Fruit fly (Drosophila melanogaster) whole organism, embryonic: Measurements from ENCODE around the gene CG31287.

Source experiments
- Atf3 ChIP-seq: fragments of 200-800 bp; sonication (Bioruptor generic); optimal IDR thresholded peaks from 3 replicates; lab custom pipeline; 2016; ENCODE audit warnings: missing biosample characterization, missing genetic modification characterization
- Awh ChIP-seq: fragments of 200-800 bp; sonication (Bioruptor generic); IDR thresholded peaks from 2 replicates; pipeline ENCODE4, ENCODE4 v1.3.6; 2022; ENCODE audit warnings: missing biosample characterization, missing genetic modification characterization
- Bgb ChIP-seq: fragments of 200-800 bp; sonication (Bioruptor generic); IDR thresholded peaks from 2 replicates; pipeline ENCODE4 v1.3.6; 2022; ENCODE audit warnings: missing biosample characterization, missing genetic modification characterization; ENCODE audit not compliant: partially characterized antibody
- CG10209 ChIP-seq: fragments of 200-800 bp; sonication (Bioruptor generic); optimal IDR thresholded peaks from 3 replicates; lab custom pipeline; 2017; ENCODE audit warnings: missing biosample characterization, mild to moderate bottlenecking, missing genetic modification characterization, missing genetic modification reagents
- CG10267 ChIP-seq: fragments of 200-800 bp; sonication (Bioruptor generic); optimal IDR thresholded peaks from 2 replicates; lab custom pipeline; 2018; ENCODE audit warnings: missing biosample characterization, mild to moderate bottlenecking, missing genetic modification characterization, moderate library complexity
- CG10462 ChIP-seq: fragments of 200-800 bp; sonication (Bioruptor generic); optimal IDR thresholded peaks from 2 replicates; lab custom pipeline; 2016; ENCODE audit warnings: missing biosample characterization, missing genetic modification characterization
- CG13624 ChIP-seq: fragments of 200-800 bp; sonication (Bioruptor generic); optimal IDR thresholded peaks from 2 replicates; lab custom pipeline; 2016; ENCODE audit warnings: missing biosample characterization, missing genetic modification characterization
- CG14441 ChIP-seq: fragments of 200-800 bp; sonication (Bioruptor generic); IDR thresholded peaks from 2 replicates; pipeline ENCODE4 v1.3.6; 2022; ENCODE audit warnings: missing biosample characterization, missing genetic modification characterization
- CG14667 ChIP-seq: fragments of 200-800 bp; sonication (Bioruptor generic); IDR thresholded peaks from 2 replicates; pipeline ENCODE4 v1.3.6; 2022; ENCODE audit warnings: missing biosample characterization, missing genetic modification characterization
- CG14710 ChIP-seq: fragments of 200-800 bp; sonication (Bioruptor generic); optimal IDR thresholded peaks from 3 replicates; lab custom pipeline; 2019; ENCODE audit warnings: missing biosample characterization, mild to moderate bottlenecking, missing genetic modification characterization, moderate library complexity
- CG16815 ChIP-seq: fragments of 200-800 bp; sonication (Bioruptor generic); optimal IDR thresholded peaks from 3 replicates; lab custom pipeline; 2017; ENCODE audit warnings: missing biosample characterization, mild to moderate bottlenecking, missing genetic modification characterization
- CG18011 ChIP-seq: fragments of 200-800 bp; sonication (Bioruptor generic); optimal IDR thresholded peaks from 2 replicates; lab custom pipeline; 2017; ENCODE audit warnings: missing biosample characterization, missing genetic modification characterization, mild to moderate bottlenecking, moderate library complexity, missing genotype
- CG18764 ChIP-seq: fragments of 200-800 bp; sonication (Bioruptor generic); optimal IDR thresholded peaks from 3 replicates; lab custom pipeline; 2016; ENCODE audit warnings: missing biosample characterization, missing genetic modification characterization
- CG31365 ChIP-seq: fragments of 200-800 bp; sonication (Bioruptor generic); optimal IDR thresholded peaks from 2 replicates; lab custom pipeline; 2018; ENCODE audit warnings: missing biosample characterization, mild to moderate bottlenecking, missing genetic modification characterization
- CG31388 ChIP-seq: fragments of 200-800 bp; sonication (Bioruptor generic); optimal IDR thresholded peaks from 2 replicates; lab custom pipeline; 2016; ENCODE audit warnings: missing biosample characterization, missing genetic modification characterization
- CG6175 ChIP-seq: fragments of 200-800 bp; sonication (Bioruptor generic); IDR thresholded peaks from 3 replicates; pipeline ENCODE4 v1.3.6; 2022; ENCODE audit warnings: missing biosample characterization, missing genetic modification characterization
- CG8478 ChIP-seq: fragments of >200 bp; optimal IDR thresholded peaks from 2 replicates; lab custom pipeline; 2018
- Camta ChIP-seq: fragments of 200-800 bp; sonication (Bioruptor generic); optimal IDR thresholded peaks from 2 replicates; lab custom pipeline; 2016; ENCODE audit warnings: missing biosample characterization, missing genetic modification characterization
- CoRest ChIP-seq: fragments of 200-800 bp; sonication (Bioruptor generic); optimal IDR thresholded peaks from 3 replicates; lab custom pipeline; 2018; ENCODE audit warnings: missing biosample characterization, mild to moderate bottlenecking, missing genetic modification characterization, moderate library complexity
- D19A ChIP-seq: fragments of 200-800 bp; optimal IDR thresholded peaks from 3 replicates; lab custom pipeline; 2019; ENCODE audit warnings: missing biosample characterization, mild to moderate bottlenecking, missing genetic modification characterization, moderate library complexity
- Dek ChIP-seq: fragments of 200-800 bp; sonication (Bioruptor generic); optimal IDR thresholded peaks from 3 replicates; lab custom pipeline; 2019; ENCODE audit warnings: missing biosample characterization, mild to moderate bottlenecking, missing genetic modification characterization, moderate library complexity
- ERR ChIP-seq: fragments of 200-800 bp; sonication (Bioruptor generic); optimal IDR thresholded peaks from 2 replicates; lab custom pipeline; 2016; ENCODE audit warnings: missing biosample characterization, missing genetic modification characterization
- H15 ChIP-seq: fragments of 200-800 bp; sonication (Bioruptor generic); IDR thresholded peaks from 3 replicates; pipeline ENCODE4 v1.3.6; 2022; ENCODE audit warnings: missing biosample characterization, missing genetic modification characterization
- H2.0 ChIP-seq: fragments of 200-800 bp; sonication (Bioruptor generic); IDR thresholded peaks from 2 replicates; pipeline ENCODE4 v1.3.6; 2022; ENCODE audit warnings: missing biosample characterization, missing genetic modification characterization
- Hey ChIP-seq: fragments of 200-800 bp; sonication (Bioruptor generic); optimal IDR thresholded peaks from 3 replicates; lab custom pipeline; 2018; ENCODE audit warnings: missing biosample characterization, mild to moderate bottlenecking, missing genetic modification characterization
- Hr3 ChIP-seq: fragments of 200-800 bp; sonication (Bioruptor generic); optimal IDR thresholded peaks from 3 replicates; lab custom pipeline; 2016; ENCODE audit warnings: missing biosample characterization, missing genetic modification characterization
- Hr51 ChIP-seq, 2 experiments: fragments of 200-800 bp; sonication (Bioruptor generic); optimal IDR thresholded peaks; 2 replicates in 1 of 2; 3 replicates in 1 of 2; lab custom pipeline; 2016 to 2018; ENCODE audit warnings: missing biosample characterization in 2 of 2, missing genetic modification characterization in 2 of 2, mild to moderate bottlenecking in 1 of 2, moderate library complexity in 1 of 2
- Jarid2 ChIP-seq: fragments of 200-800 bp; sonication (Bioruptor generic); optimal IDR thresholded peaks from 3 replicates; lab custom pipeline; 2017; ENCODE audit warnings: mild to moderate bottlenecking, missing biosample characterization, missing genetic modification reagents, missing genetic modification characterization
- Mrtf ChIP-seq: fragments of 200-800 bp; sonication (Bioruptor generic); IDR thresholded peaks from 3 replicates; pipeline ENCODE4 v1.3.6; 2022; ENCODE audit warnings: missing biosample characterization, missing genetic modification characterization
- NK7.1 ChIP-seq: fragments of 200-800 bp; sonication (Bioruptor generic); optimal IDR thresholded peaks from 3 replicates; lab custom pipeline; 2016; ENCODE audit warnings: missing biosample characterization, missing genetic modification characterization
- ash1 ChIP-seq: fragments of 200-800 bp; sonication (Bioruptor generic); optimal IDR thresholded peaks from 2 replicates; lab custom pipeline; 2018; ENCODE audit warnings: missing biosample characterization, mild to moderate bottlenecking, missing genetic modification characterization
- cato ChIP-seq: fragments of 200-800 bp; sonication (Bioruptor generic); optimal IDR thresholded peaks from 2 replicates; lab custom pipeline; 2016; ENCODE audit warnings: missing biosample characterization, missing genetic modification characterization, borderline replicate concordance
- croc ChIP-seq: fragments of 200-800 bp; sonication (Bioruptor generic); conservative IDR thresholded peaks from 3 replicates; pipeline ENCODE4 v1.3.6; 2022; ENCODE audit warnings: missing biosample characterization, missing genetic modification characterization
- dimm ChIP-seq: fragments of 200-800 bp; sonication (Bioruptor generic); IDR thresholded peaks from 2 replicates; pipeline ENCODE4 v1.3.6; 2022; ENCODE audit warnings: missing biosample characterization, missing genetic modification characterization
- en ChIP-seq: fragments of 200-800 bp; sonication (Bioruptor generic); optimal IDR thresholded peaks from 2 replicates; lab custom pipeline; 2016; ENCODE audit warnings: missing biosample characterization, missing genetic modification characterization
- exex ChIP-seq: fragments of 200-800 bp; sonication (Bioruptor generic); optimal IDR thresholded peaks from 4 replicates; lab custom pipeline; 2018; ENCODE audit warnings: missing biosample characterization, mild to moderate bottlenecking, missing genetic modification characterization, moderate library complexity
- h ChIP-seq: fragments of >200 bp; optimal IDR thresholded peaks from 2 replicates; lab custom pipeline; 2017
- kay ChIP-seq: fragments of 200-800 bp; sonication (Bioruptor generic); optimal IDR thresholded peaks from 2 replicates; lab custom pipeline; 2016; ENCODE audit warnings: missing biosample characterization, missing genetic modification characterization
- ken ChIP-seq: fragments of 200-800 bp; sonication (Bioruptor generic); IDR thresholded peaks from 3 replicates; pipeline ENCODE4 v1.3.6; 2022; ENCODE audit warnings: missing biosample characterization, missing genetic modification characterization
- lab ChIP-seq: fragments of 200-800 bp; sonication (Bioruptor generic); optimal IDR thresholded peaks from 3 replicates; lab custom pipeline; 2017; ENCODE audit warnings: missing biosample characterization, missing genetic modification characterization, mild to moderate bottlenecking, moderate library complexity, missing genetic modification reagents
- lmd ChIP-seq: fragments of 200-800 bp; sonication (Bioruptor generic); IDR thresholded peaks from 2 replicates; pipeline ENCODE4 v1.3.6; 2022; ENCODE audit warnings: missing biosample characterization, missing genetic modification characterization
- nom ChIP-seq: fragments of 200-800 bp; sonication (Bioruptor generic); optimal IDR thresholded peaks from 2 replicates; lab custom pipeline; 2017; ENCODE audit warnings: missing biosample characterization, missing genetic modification characterization, mild to moderate bottlenecking, moderate library complexity, missing genetic modification reagents
- oc ChIP-seq: fragments of 200-800 bp; sonication (Bioruptor generic); optimal IDR thresholded peaks from 2 replicates; lab custom pipeline; 2018; ENCODE audit warnings: missing biosample characterization, mild to moderate bottlenecking, missing genetic modification characterization, moderate library complexity
- p53 ChIP-seq: fragments of 200-800 bp; sonication (Bioruptor generic); optimal IDR thresholded peaks from 2 replicates; lab custom pipeline; 2016; ENCODE audit warnings: missing biosample characterization, missing genetic modification characterization
- sim ChIP-seq: fragments of 200-800 bp; sonication (Bioruptor generic); IDR thresholded peaks from 2 replicates; pipeline ENCODE4 v1.3.6; 2022; ENCODE audit warnings: missing biosample characterization, missing genetic modification characterization
- slp2 ChIP-seq: fragments of 200-800 bp; sonication (Bioruptor generic); optimal IDR thresholded peaks from 2 replicates; lab custom pipeline; 2016; ENCODE audit warnings: missing biosample characterization, missing genetic modification characterization
- sna ChIP-seq: fragments of 200-800 bp; sonication (Bioruptor generic); IDR thresholded peaks from 2 replicates; pipeline ENCODE4 v1.3.6; 2022; ENCODE audit warnings: missing biosample characterization, missing genetic modification characterization; ENCODE audit not compliant: partially characterized antibody
- so ChIP-seq: fragments of 200-800 bp; sonication (Bioruptor generic); IDR thresholded peaks from 3 replicates; pipeline ENCODE4 v1.3.6; 2022; ENCODE audit warnings: missing biosample characterization, missing genetic modification characterization
- toy ChIP-seq: fragments of 200-800 bp; sonication (Bioruptor generic); IDR thresholded peaks from 2 replicates; pipeline ENCODE4 v1.3.6; 2022; ENCODE audit warnings: missing biosample characterization, missing genetic modification characterization
- zfh2 ChIP-seq: fragments of 200-800 bp; sonication (Bioruptor generic); optimal IDR thresholded peaks from 2 replicates; lab custom pipeline; 2016; ENCODE audit warnings: missing biosample characterization, missing genetic modification characterization

Gene CG31287

dm6 chr3R:16209714-16210553 lies 6.8 kb downstream of the CG31287 start (continued):
- TF ChIP-seq Jarid2 (GFP tag; lab: Kevin White, UChicago) = no peak
- TF ChIP-seq exex (tag; lab: Kevin White, UChicago) = no peak
- no peak for TF ChIP-seq Awh
- no peak for TF ChIP-seq ERR (GFP tag; lab: Kevin White, UChicago)
- no peak for TF ChIP-seq CG14667
- no peak for TF ChIP-seq CG14441 (GFP tag; lab: Robert Waterston, UW)
- TF ChIP-seq p53 = no peak
- no peak for TF ChIP-seq CG31388 (GFP tag; lab: Kevin White, UChicago)
- TF ChIP-seq CG13624 (GFP tag; lab: Kevin White, UChicago) = no peak
- TF ChIP-seq ken = 0 out of 3 replicates have a peak, but pooled peaks have one; percentile 13
- no peak for TF ChIP-seq D19A (tag; lab: Kevin White, UChicago)
- TF ChIP-seq CG18011 (GFP tag; lab: Kevin White, UChicago) = no peak
- TF ChIP-seq Dek (tag; lab: Kevin White, UChicago) = no peak
- no peak for TF ChIP-seq h (lab: Kevin White, UChicago)
- no peak for TF ChIP-seq slp2 (GFP tag; lab: Kevin White, UChicago)
- peak; percentile 45; the same call in 1 of the 3 replicates for TF ChIP-seq H15
- no peak for TF ChIP-seq Camta
- no peak for TF ChIP-seq croc (GFP tag; lab: Robert Waterston, UW)
- peak; percentile 9 for TF ChIP-seq CG16815 (GFP tag; lab: Kevin White, UChicago)
- TF ChIP-seq Mrtf (GFP tag; lab: Robert Waterston, UW) = no peak
- peak; percentile 6 for TF ChIP-seq CG10267
- TF ChIP-seq lab (GFP tag; lab: Kevin White, UChicago) = peak; percentile 54
- no peak for TF ChIP-seq CG8478 (lab: Kevin White, UChicago)
- TF ChIP-seq CoRest = peak; percentile 67
- no peak for TF ChIP-seq CG14710 (tag; lab: Kevin White, UChicago)
- no peak for TF ChIP-seq zfh2 (GFP tag; lab: Kevin White, UChicago)
- no peak for TF ChIP-seq dimm (GFP tag; lab: Robert Waterston, UW)
- no peak for TF ChIP-seq Atf3 (GFP tag; lab: Kevin White, UChicago)
- TF ChIP-seq oc (tag; lab: Kevin White, UChicago) = no peak
- no peak for TF ChIP-seq sim
- no peak for TF ChIP-seq sna (GFP tag; lab: Robert Waterston, UW)
- peak; percentile 41; the same call in 1 of the 3 replicates for TF ChIP-seq so (GFP tag; lab: Robert Waterston, UW)
- TF ChIP-seq toy (GFP tag; lab: Robert Waterston, UW) = 0 out of 2 replicates have a peak, but pooled peaks have one; percentile 6
- TF ChIP-seq CG31365 (tag; lab: Kevin White, UChicago) = no peak
- TF ChIP-seq Hr51 (GFP tag; optimal IDR thresholded peaks at IDR 0.05; lab: Kevin White, UChicago) = peak in 1 of 2 experiments; percentile 65
- TF ChIP-seq kay (GFP tag; lab: Kevin White, UChicago) = no peak
- no peak for TF ChIP-seq lmd (GFP tag; lab: Robert Waterston, UW)
- peak; percentile 21 for TF ChIP-seq Hr3 (GFP tag; lab: Kevin White, UChicago)
- no peak for TF ChIP-seq H2.0
- TF ChIP-seq NK7.1 = no peak
- no peak for TF ChIP-seq cato (GFP tag; lab: Kevin White, UChicago)
- no peak for TF ChIP-seq ash1 (GFP tag; lab: Kevin White, UChicago)
- TF ChIP-seq CG18764 = no peak
- TF ChIP-seq CG10209 = peak; percentile 44
- TF ChIP-seq Hey (tag; lab: Kevin White, UChicago) = no peak
- TF ChIP-seq Bgb (GFP tag; lab: Robert Waterston, UW) = no peak
- no peak for TF ChIP-seq CG10462 (GFP tag; lab: Kevin White, UChicago)
- TF ChIP-seq CG6175 (GFP tag; lab: Robert Waterston, UW) = no peak
- TF ChIP-seq nom (GFP tag; lab: Kevin White, UChicago) = peak; percentile 46
- no peak for TF ChIP-seq en (GFP tag; lab: Kevin White, UChicago)
